Worm (Caenorhabditis elegans) whole organism, L4 larva: ENCODE results near the gene F20C5.6.

Experiments used
- F37D6.2 ChIP-seq: sonication (generic microtip); optimal IDR thresholded peaks from 2 replicates; lab custom pipeline; 2016; ENCODE audit warnings: mild to moderate bottlenecking, missing genetic modification characterization, missing compliant biosample characterization
- aha-1 ChIP-seq: fragments of 150-350 bp; peaks from one replicate; lab custom pipeline; 2014; ENCODE audit warnings: missing biosample characterization, missing genetic modification characterization
- aly-2 ChIP-seq: sonication (generic microtip); optimal IDR thresholded peaks from 2 replicates; lab custom pipeline; 2018; ENCODE audit warnings: missing biosample characterization, missing genetic modification characterization
- lsy-2 ChIP-seq, 2 experiments: fragments of 150-350 bp in 1 of 2; sonication (generic microtip) in 1 of 2; optimal IDR thresholded peaks; 2 replicates each; lab custom pipeline; 2014 to 2017; ENCODE audit warnings: missing biosample characterization in 2 of 2, missing genetic modification characterization in 2 of 2
- mdt-29 ChIP-seq: fragments of 200-800 bp; sonication (Bioruptor generic); IDR thresholded peaks from 2 replicates; pipeline ENCODE4 v1.3.6; 2022; ENCODE audit warnings: missing genetic modification reagents, missing genetic modification characterization, missing compliant biosample characterization
- mxl-2 ChIP-seq: fragments of 200-800 bp; sonication (Bioruptor generic); conservative IDR thresholded peaks from 2 replicates; pipeline ENCODE4 v1.3.6; 2022; ENCODE audit warnings: missing genetic modification reagents, missing genetic modification characterization, missing compliant biosample characterization
- nhr-25 ChIP-seq: sonication (generic microtip); optimal IDR thresholded peaks from 2 replicates; lab custom pipeline; 2017; ENCODE audit warnings: missing genetic modification characterization, mild to moderate bottlenecking, missing compliant biosample characterization, antibody characterized with exemption, moderate library complexity, borderline replicate concordance; ENCODE audit not compliant: insufficient read depth
- nhr-28 ChIP-seq: fragments of 150-350 bp; optimal IDR thresholded peaks from 2 replicates; lab custom pipeline; 2014; ENCODE audit warnings: missing biosample characterization, missing genetic modification characterization
- nhr-41 ChIP-seq: fragments of 200-800 bp; sonication (Bioruptor generic); IDR thresholded peaks from 2 replicates; pipeline ENCODE4 v1.3.6; 2022; ENCODE audit warnings: missing genetic modification reagents, missing genetic modification characterization, missing compliant biosample characterization
- nhr-42 ChIP-seq: fragments of 200-800 bp; sonication (Bioruptor generic); IDR thresholded peaks from 2 replicates; pipeline ENCODE4 v1.3.6; 2022; ENCODE audit warnings: missing genetic modification characterization, missing compliant biosample characterization
- nhr-6 ChIP-seq: fragments of 150-350 bp; optimal IDR thresholded peaks from 2 replicates; lab custom pipeline; 2014; ENCODE audit warnings: missing biosample characterization, missing genetic modification characterization
- nhr-76 ChIP-seq: fragments of 150-350 bp; optimal IDR thresholded peaks from 2 replicates; lab custom pipeline; 2014; ENCODE audit warnings: missing biosample characterization, missing genetic modification characterization
- snpc-4 ChIP-seq: fragments of 150-350 bp; optimal IDR thresholded peaks from 2 replicates; lab custom pipeline; 2014; ENCODE audit warnings: missing biosample characterization, missing genetic modification characterization

- no peak for TF ChIP-seq nhr-41 (GFP tag; lab: Robert Waterston, UW)
- TF ChIP-seq F37D6.2: no peak
- TF ChIP-seq mdt-29 (GFP tag; lab: Robert Waterston, UW): no peak
- TF ChIP-seq nhr-28 (tag; lab: Kevin White, UChicago): no peak
- TF ChIP-seq nhr-25: no peak
- no peak for TF ChIP-seq lsy-2 (tag; optimal IDR thresholded peaks at IDR 0.05; lab: Kevin White, UChicago)
- no peak for TF ChIP-seq snpc-4
- no peak for TF ChIP-seq nhr-42 (GFP tag; lab: Robert Waterston, UW)
- TF ChIP-seq nhr-76: no peak
- no peak for TF ChIP-seq nhr-6 (tag; lab: Kevin White, UChicago)
- TF ChIP-seq aha-1 (tag; lab: Kevin White, UChicago): no peak
- no peak for TF ChIP-seq mxl-2 (GFP tag; lab: Robert Waterston, UW)
- no peak for TF ChIP-seq aly-2
These were observed 11.9 kb upstream of the F20C5.6 start, which contains the start of gene C33D9.13 for ce11 chrIV:8784855-8785327.
